Worm (Caenorhabditis elegans) whole organism, L1 larva: ENCODE data around the gene Y42G9A.1.
A peak's percentile ranks its signal among the peaks of the same experiment; 100 is the strongest.

Experiments
- C16A3.4 ChIP-seq: fragments of 150-350 bp; optimal IDR thresholded peaks from 2 replicates; lab custom pipeline; 2014; ENCODE audit warnings: missing biosample characterization, missing genetic modification characterization
- C34B4.2 ChIP-seq: sonication (generic microtip); optimal IDR thresholded peaks from 2 replicates; lab custom pipeline; 2017; ENCODE audit warnings: mild to moderate bottlenecking, missing genetic modification characterization, missing compliant biosample characterization
- Y116A8C.19 ChIP-seq: sonication (generic microtip); optimal IDR thresholded peaks from 2 replicates; lab custom pipeline; 2016; ENCODE audit warnings: missing compliant biosample characterization, missing genetic modification characterization, borderline replicate concordance
- aha-1 ChIP-seq: fragments of 150-350 bp; optimal IDR thresholded peaks from 2 replicates; lab custom pipeline; 2014; ENCODE audit warnings: missing biosample characterization, missing genetic modification characterization
- aly-2 ChIP-seq: fragments of 150-350 bp; optimal IDR thresholded peaks from 2 replicates; lab custom pipeline; 2014; ENCODE audit warnings: missing biosample characterization, missing genetic modification characterization
- ama-1 ChIP-seq: fragments of 150-350 bp; optimal IDR thresholded peaks from 2 replicates; lab custom pipeline; 2014
- blmp-1 ChIP-seq: fragments of 150-350 bp; optimal IDR thresholded peaks from 2 replicates; lab custom pipeline; 2014; ENCODE audit warnings: missing biosample characterization, missing genetic modification characterization
- ceh-88 ChIP-seq: fragments of 200-800 bp; sonication (Bioruptor generic); IDR thresholded peaks from 2 replicates; pipeline ENCODE4 v1.3.6; 2022; ENCODE audit warnings: missing genetic modification characterization, missing compliant biosample characterization
- ceh-90 ChIP-seq: sonication (generic microtip); optimal IDR thresholded peaks from 2 replicates; lab custom pipeline; 2016; ENCODE audit warnings: missing genetic modification characterization, missing compliant biosample characterization
- ces-1 ChIP-seq: fragments of 150-350 bp; optimal IDR thresholded peaks from 2 replicates; lab custom pipeline; 2014; ENCODE audit warnings: missing biosample characterization, missing genetic modification reagents, missing genetic modification characterization
- dpl-1 ChIP-seq, 3 experiments: fragments of 150-350 bp in 2 of 3; sonication (generic microtip) in 1 of 3; optimal IDR thresholded peaks; 2 replicates each; lab custom pipeline; 2014 to 2017; ENCODE audit warnings: missing biosample characterization in 3 of 3, missing genetic modification characterization in 3 of 3, missing genetic modification reagents in 3 of 3
- efl-1 ChIP-seq, 4 experiments: fragments of 150-350 bp; optimal IDR thresholded peaks in 3 of 4; peaks in 1 of 4; 1 replicate in 1 of 4; 2 replicates in 3 of 4; lab custom pipeline; 2014; ENCODE audit warnings: missing biosample characterization in 2 of 4, missing genetic modification characterization in 2 of 4, missing genetic modification reagents in 2 of 4
- egl-13 ChIP-seq: sonication (generic microtip); optimal IDR thresholded peaks from 2 replicates; lab custom pipeline; 2016; ENCODE audit warnings: missing genotype, missing genetic modification reagents, missing genetic modification characterization, missing compliant biosample characterization
- ets-5 ChIP-seq: fragments of 200-800 bp; sonication (Bioruptor generic); IDR thresholded peaks from 2 replicates; pipeline ENCODE4 v1.3.6; 2022; ENCODE audit warnings: missing genetic modification characterization, missing compliant biosample characterization
- fkh-10 ChIP-seq: sonication (generic microtip); optimal IDR thresholded peaks from 2 replicates; lab custom pipeline; 2017; ENCODE audit warnings: missing biosample characterization, missing genetic modification reagents, missing genetic modification characterization
- fkh-4 ChIP-seq: sonication (generic microtip); optimal IDR thresholded peaks from 2 replicates; lab custom pipeline; 2016; ENCODE audit warnings: missing compliant biosample characterization, missing genetic modification characterization, borderline replicate concordance
- fkh-8 ChIP-seq: sonication (generic microtip); optimal IDR thresholded peaks from 2 replicates; lab custom pipeline; 2016; ENCODE audit warnings: mild to moderate bottlenecking, missing genetic modification characterization, missing compliant biosample characterization
- grh-1 ChIP-seq: fragments of 200-800 bp; sonication (Bioruptor generic); IDR thresholded peaks from 2 replicates; pipeline ENCODE4 v1.3.6; 2022; ENCODE audit warnings: missing genetic modification reagents, missing genetic modification characterization, missing compliant biosample characterization
- hlh-17 ChIP-seq: fragments of 200-800 bp; sonication (Bioruptor generic); optimal IDR thresholded peaks from 2 replicates; lab custom pipeline; 2018; ENCODE audit warnings: missing genetic modification characterization, mild to moderate bottlenecking, missing compliant biosample characterization, moderate library complexity, borderline replicate concordance
- irx-1 ChIP-seq: sonication (generic microtip); optimal IDR thresholded peaks from 2 replicates; lab custom pipeline; 2016; ENCODE audit warnings: missing genetic modification characterization, missing compliant biosample characterization
- jun-1 ChIP-seq: fragments of 150-350 bp; optimal IDR thresholded peaks from 2 replicates; lab custom pipeline; 2014; ENCODE audit warnings: missing biosample characterization, missing genetic modification reagents, missing genetic modification characterization
- lin-35 ChIP-seq, 2 experiments: fragments of 150-350 bp; optimal IDR thresholded peaks; 2 replicates each; lab custom pipeline; 2014; ENCODE audit warnings: missing biosample characterization in 2 of 2, missing genetic modification characterization in 2 of 2, missing genetic modification reagents in 2 of 2
- lin-39 ChIP-seq: fragments of 150-350 bp; optimal IDR thresholded peaks from 2 replicates; lab custom pipeline; 2014; ENCODE audit warnings: missing biosample characterization, missing genetic modification reagents, missing genetic modification characterization
- lir-3 ChIP-seq: sonication (generic microtip); optimal IDR thresholded peaks from 2 replicates; lab custom pipeline; 2016; ENCODE audit warnings: mild to moderate bottlenecking, missing genetic modification characterization, moderate library complexity, missing compliant biosample characterization; ENCODE audit not compliant: poor library complexity
- lsy-2 ChIP-seq, 2 experiments: fragments of 150-350 bp; optimal IDR thresholded peaks; 2 replicates each; lab custom pipeline; 2014; ENCODE audit warnings: missing biosample characterization in 2 of 2, missing genetic modification characterization in 2 of 2
- nhr-11 ChIP-seq: fragments of 150-350 bp; optimal IDR thresholded peaks from 2 replicates; lab custom pipeline; 2014; ENCODE audit warnings: missing biosample characterization, missing genetic modification characterization
- nhr-12 ChIP-seq: sonication (generic microtip); optimal IDR thresholded peaks from 2 replicates; lab custom pipeline; 2017; ENCODE audit warnings: missing biosample characterization, missing genetic modification characterization
- nhr-19 ChIP-seq: fragments of 200-800 bp; sonication (Bioruptor generic); conservative IDR thresholded peaks from 2 replicates; pipeline ENCODE4 v1.3.6; 2022; ENCODE audit warnings: missing genetic modification characterization, missing compliant biosample characterization
- nhr-20 ChIP-seq: sonication (generic microtip); optimal IDR thresholded peaks from 2 replicates; lab custom pipeline; 2016; ENCODE audit warnings: mild to moderate bottlenecking, missing genetic modification characterization, missing compliant biosample characterization
- nhr-237 ChIP-seq: fragments of 150-350 bp; optimal IDR thresholded peaks from 2 replicates; lab custom pipeline; 2014; ENCODE audit warnings: missing biosample characterization, missing genetic modification characterization
- nhr-28 ChIP-seq: fragments of 150-350 bp; optimal IDR thresholded peaks from 2 replicates; lab custom pipeline; 2014; ENCODE audit warnings: missing biosample characterization, missing genetic modification characterization
- nhr-47 ChIP-seq: sonication (generic microtip); optimal IDR thresholded peaks from 2 replicates; lab custom pipeline; 2016; ENCODE audit warnings: mild to moderate bottlenecking, missing genetic modification characterization, moderate library complexity, missing compliant biosample characterization
- nhr-71 ChIP-seq: sonication (generic microtip); optimal IDR thresholded peaks from 2 replicates; lab custom pipeline; 2016; ENCODE audit warnings: mild to moderate bottlenecking, missing genetic modification characterization, moderate library complexity, missing compliant biosample characterization
- nhr-76 ChIP-seq: sonication (generic microtip); optimal IDR thresholded peaks from 2 replicates; lab custom pipeline; 2017; ENCODE audit warnings: missing biosample characterization, missing genetic modification characterization
- nhr-85 ChIP-seq: sonication (generic microtip); peaks from one replicate; lab custom pipeline; 2016; ENCODE audit warnings: missing genetic modification characterization, inconsistent platforms, missing compliant biosample characterization
- nhr-90 ChIP-seq: sonication (generic microtip); optimal IDR thresholded peaks from 2 replicates; lab custom pipeline; 2016; ENCODE audit warnings: mild to moderate bottlenecking, missing genetic modification characterization, missing compliant biosample characterization; ENCODE audit not compliant: poor library complexity
- pag-3 ChIP-seq: sonication (generic microtip); optimal IDR thresholded peaks from 2 replicates; lab custom pipeline; 2017; ENCODE audit warnings: missing genetic modification characterization, mild to moderate bottlenecking, missing compliant biosample characterization, antibody characterized with exemption, borderline replicate concordance; ENCODE audit not compliant: insufficient read depth
- pax-3 ChIP-seq: fragments of 200-800 bp; sonication (Bioruptor generic); optimal IDR thresholded peaks from 2 replicates; lab custom pipeline; 2018; ENCODE audit warnings: mild to moderate bottlenecking, missing genetic modification characterization, moderate library complexity, missing compliant biosample characterization
- rnt-1 ChIP-seq: sonication (generic microtip); optimal IDR thresholded peaks from 2 replicates; lab custom pipeline; 2016; ENCODE audit warnings: mild to moderate bottlenecking, missing genetic modification characterization, moderate library complexity, missing compliant biosample characterization
- skn-1 ChIP-seq: fragments of 150-350 bp; optimal IDR thresholded peaks from 2 replicates; lab custom pipeline; 2014; ENCODE audit warnings: missing biosample characterization, missing genetic modification characterization
- snu-23 ChIP-seq: sonication (generic microtip); optimal IDR thresholded peaks from 2 replicates; lab custom pipeline; 2016; ENCODE audit warnings: missing genetic modification characterization, missing compliant biosample characterization
- sptf-1 ChIP-seq: fragments of 150-350 bp; optimal IDR thresholded peaks from 2 replicates; lab custom pipeline; 2014; ENCODE audit warnings: missing biosample characterization, missing genetic modification characterization
- sup-37 ChIP-seq: fragments of 200-800 bp; sonication (Bioruptor generic); optimal IDR thresholded peaks from 2 replicates; lab custom pipeline; 2018; ENCODE audit warnings: mild to moderate bottlenecking, missing genetic modification characterization, missing compliant biosample characterization
- tbx-2 ChIP-seq: sonication (generic microtip); optimal IDR thresholded peaks from 2 replicates; lab custom pipeline; 2016; ENCODE audit warnings: missing genetic modification characterization, missing compliant biosample characterization
- unc-130 ChIP-seq: fragments of 150-350 bp; optimal IDR thresholded peaks from 2 replicates; lab custom pipeline; 2017; ENCODE audit warnings: missing biosample characterization, missing genetic modification characterization, inconsistent platforms
- unc-30 ChIP-seq: sonication (generic microtip); optimal IDR thresholded peaks from 2 replicates; lab custom pipeline; 2017; ENCODE audit warnings: missing biosample characterization, missing genetic modification characterization
- unc-62 ChIP-seq: fragments of 150-350 bp; optimal IDR thresholded peaks from 2 replicates; lab custom pipeline; 2014; ENCODE audit warnings: missing biosample characterization, missing genetic modification reagents, missing genetic modification characterization
- vab-15 ChIP-seq: sonication (generic microtip); optimal IDR thresholded peaks from 2 replicates; lab custom pipeline; 2017; ENCODE audit warnings: missing genotype, mild to moderate bottlenecking, missing genetic modification characterization, missing compliant biosample characterization
- xbp-1 ChIP-seq: sonication (generic microtip); optimal IDR thresholded peaks from 2 replicates; lab custom pipeline; 2016; ENCODE audit warnings: missing genetic modification characterization, missing compliant biosample characterization
- zip-4 ChIP-seq: fragments of 200-800 bp; sonication (Bioruptor generic); optimal IDR thresholded peaks from 2 replicates; lab custom pipeline; 2018; ENCODE audit warnings: mild to moderate bottlenecking, missing genetic modification characterization, moderate library complexity, missing compliant biosample characterization

Gene Y42G9A.1

DNA sequence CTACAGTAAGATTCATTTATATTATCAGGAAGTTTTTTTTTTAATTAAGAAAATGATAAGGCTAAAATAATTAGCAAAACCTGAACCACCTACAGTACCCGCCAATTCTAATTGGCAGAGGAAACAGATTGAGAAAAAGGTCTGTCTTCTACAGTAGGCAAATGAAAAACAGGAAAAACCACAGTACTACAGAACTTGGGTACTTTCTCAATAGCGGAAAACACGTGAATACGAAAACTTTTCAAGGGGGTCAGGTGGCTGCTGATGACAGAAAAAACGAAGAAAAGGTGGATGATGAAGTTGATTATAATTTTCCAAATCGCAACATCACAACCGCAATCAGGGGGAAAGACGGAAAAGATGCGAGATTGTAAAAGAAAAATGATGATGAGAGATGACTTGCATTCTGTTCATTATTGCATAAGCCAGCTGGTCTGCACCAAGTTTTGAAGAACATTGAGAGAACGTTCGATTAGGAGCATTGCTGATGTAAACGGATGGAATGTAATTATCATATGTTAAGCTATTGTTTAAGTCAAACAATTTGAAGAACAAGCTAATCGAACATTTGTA, 5.3 kb upstream of the Y42G9A.1 start (continued):
- TF ChIP-seq ama-1 (lab: Kevin White, UChicago) = no peak
- no peak for TF ChIP-seq grh-1 (GFP tag; lab: Robert Waterston, UW)
- TF ChIP-seq rnt-1 (tag; lab: Kevin White, UChicago) = peak; percentile 75
- TF ChIP-seq ets-5 (GFP tag; lab: Robert Waterston, UW) = no peak
- no peak for TF ChIP-seq aly-2 (tag; lab: Kevin White, UChicago)
- TF ChIP-seq lin-39 (tag; lab: Kevin White, UChicago) = no peak
- no peak for TF ChIP-seq vab-15 (tag; lab: Kevin White, UChicago)
- TF ChIP-seq nhr-20 (tag; lab: Kevin White, UChicago) = peak; percentile 1
- TF ChIP-seq nhr-90 = peak; percentile 9
- TF ChIP-seq lsy-2 (tag; optimal IDR thresholded peaks at IDR 0.05; lab: Kevin White, UChicago) = peak in 1 of 2 experiments; percentile 65
- no peak for TF ChIP-seq xbp-1 (tag; lab: Kevin White, UChicago)
- TF ChIP-seq lir-3 = no peak
- TF ChIP-seq skn-1 (tag; lab: Kevin White, UChicago) = no peak
- no peak for TF ChIP-seq ceh-90 (tag; lab: Kevin White, UChicago)
- no peak for TF ChIP-seq dpl-1 (GFP tag; optimal IDR thresholded peaks at IDR 0.05; lab: Kevin White, UChicago)
- peak in 1 of 2 experiments; percentile 30 for TF ChIP-seq lin-35 (GFP tag; optimal IDR thresholded peaks at IDR 0.05; lab: Kevin White, UChicago)
- TF ChIP-seq nhr-85 (tag; lab: Kevin White, UChicago) = peak; percentile 76
- TF ChIP-seq pag-3 (tag; lab: Kevin White, UChicago) = no peak
- TF ChIP-seq jun-1 (tag; lab: Kevin White, UChicago) = peak; percentile 28
- TF ChIP-seq nhr-76 (tag; lab: Kevin White, UChicago) = no peak
- TF ChIP-seq nhr-11 (tag; lab: Kevin White, UChicago) = no peak
- no peak for TF ChIP-seq unc-62 (GFP tag; lab: Kevin White, UChicago)
- TF ChIP-seq blmp-1 = peak; percentile 86
- no peak for TF ChIP-seq aha-1 (tag; lab: Kevin White, UChicago)
- TF ChIP-seq C16A3.4 (tag; lab: Kevin White, UChicago) = peak; percentile 6
- peak; percentile 41 for TF ChIP-seq unc-130 (tag; lab: Kevin White, UChicago)
- TF ChIP-seq fkh-10 (GFP tag; lab: Kevin White, UChicago) = no peak
- TF ChIP-seq ceh-88 = no peak
- TF ChIP-seq ces-1 (GFP tag; lab: Kevin White, UChicago) = no peak
- no peak for TF ChIP-seq fkh-4 (tag; lab: Kevin White, UChicago)
- TF ChIP-seq nhr-71 (tag; lab: Kevin White, UChicago) = peak; percentile 44
- no peak for TF ChIP-seq irx-1 (tag; lab: Kevin White, UChicago)
- no peak for TF ChIP-seq nhr-28
- TF ChIP-seq sup-37 = no peak
- TF ChIP-seq zip-4 (GFP tag; lab: Kevin White, UChicago) = no peak
- no peak for TF ChIP-seq fkh-8 (tag; lab: Kevin White, UChicago)
- peak; percentile 42 for TF ChIP-seq snu-23 (GFP tag; lab: Kevin White, UChicago)
- no peak for TF ChIP-seq pax-3 (tag; lab: Kevin White, UChicago)

DNA sequence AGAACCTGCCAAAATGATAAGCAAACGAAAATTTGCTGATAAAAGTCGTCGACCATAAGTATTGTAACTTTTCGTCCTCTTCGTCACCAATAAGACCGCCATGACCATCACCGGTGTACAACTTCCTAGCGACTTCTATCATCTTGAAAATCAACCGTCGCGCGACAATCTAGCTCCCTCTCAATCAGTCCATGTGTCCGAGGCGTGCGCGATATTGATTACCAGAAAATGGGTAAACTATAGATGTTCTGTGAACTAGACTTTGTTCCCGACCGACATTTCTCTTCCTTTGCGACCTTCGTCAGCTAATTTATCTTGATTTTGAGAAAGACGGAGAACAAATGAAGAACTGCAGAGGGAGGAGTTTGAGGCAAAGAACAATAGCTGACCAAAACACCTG, 4.5 kb upstream of the Y42G9A.1 start:
- TF ChIP-seq rnt-1 (tag; lab: Kevin White, UChicago) (peak; percentile 5), egl-13 (tag; lab: Kevin White, UChicago) (no peak), fkh-10 (GFP tag; lab: Kevin White, UChicago) (no peak), dpl-1 (GFP tag; optimal IDR thresholded peaks at IDR 0.05; lab: Kevin White, UChicago) (peak in 1 of 3 experiments; percentile 12), unc-30 (tag; lab: Kevin White, UChicago) (no peak), nhr-12 (no peak), C34B4.2 (tag; lab: Kevin White, UChicago) (no peak), nhr-47 (tag; lab: Kevin White, UChicago) (peak; percentile 16), C16A3.4 (tag; lab: Kevin White, UChicago) (peak; percentile 33), vab-15 (tag; lab: Kevin White, UChicago) (no peak), sptf-1 (tag; lab: Kevin White, UChicago) (no peak), nhr-19 (GFP tag; lab: Robert Waterston, UW) (peak; percentile 67), tbx-2 (tag; lab: Kevin White, UChicago) (peak; percentile 50), nhr-237 (tag; lab: Kevin White, UChicago) (no peak), hlh-17 (no peak), aha-1 (tag; lab: Kevin White, UChicago) (no peak), ceh-90 (tag; lab: Kevin White, UChicago) (no peak), efl-1 (optimal IDR thresholded peaks at IDR 0.05; lab: Kevin White, UChicago) (no peak), efl-1 (GFP tag; optimal IDR thresholded peaks at IDR 0.05 in 1 of 2; lab: Kevin White, UChicago) (peak in 1 of 2 experiments; percentile 72), zip-4 (GFP tag; lab: Kevin White, UChicago) (no peak), aly-2 (tag; lab: Kevin White, UChicago) (no peak), Y116A8C.19 (tag; lab: Kevin White, UChicago) (no peak), ets-5 (GFP tag; lab: Robert Waterston, UW) (no peak), lin-35 (GFP tag; optimal IDR thresholded peaks at IDR 0.05; lab: Kevin White, UChicago) (peak in 1 of 2 experiments; percentile 45), nhr-85 (tag; lab: Kevin White, UChicago) (peak; percentile 88)
